Worm (Caenorhabditis elegans) whole organism, L4 larva: ENCODE data around the gene F52G3.5.
A peak's percentile ranks its signal among the peaks of the same experiment; 100 is the strongest.

Experiments used
- F37D6.2 ChIP-seq: sonication (generic microtip); optimal IDR thresholded peaks from 2 replicates; lab custom pipeline; 2016; ENCODE audit warnings: mild to moderate bottlenecking, missing genetic modification characterization, missing compliant biosample characterization
- T26A8.4 ChIP-seq: fragments of 200-800 bp; sonication (Bioruptor generic); IDR thresholded peaks from 2 replicates; pipeline ENCODE4 v1.3.6; 2022; ENCODE audit warnings: missing genetic modification characterization, missing compliant biosample characterization
- Y48G9A.11 ChIP-seq: fragments of 200-800 bp; sonication (Bioruptor generic); IDR thresholded peaks from 2 replicates; pipeline ENCODE4 v1.3.6; 2022; ENCODE audit warnings: missing genetic modification reagents, missing genetic modification characterization, missing compliant biosample characterization
- ZK337.2 ChIP-seq: fragments of 200-800 bp; sonication (Bioruptor generic); IDR thresholded peaks from 2 replicates; pipeline ENCODE4 v1.3.6; 2022; ENCODE audit warnings: missing genetic modification reagents, missing genetic modification characterization, missing compliant biosample characterization
- aha-1 ChIP-seq: fragments of 150-350 bp; peaks from one replicate; lab custom pipeline; 2014; ENCODE audit warnings: missing biosample characterization, missing genetic modification characterization
- aly-2 ChIP-seq: sonication (generic microtip); optimal IDR thresholded peaks from 2 replicates; lab custom pipeline; 2018; ENCODE audit warnings: missing biosample characterization, missing genetic modification characterization
- ama-1 ChIP-seq: fragments of 150-350 bp; optimal IDR thresholded peaks from 2 replicates; lab custom pipeline; 2014; ENCODE audit warnings: inconsistent platforms, mixed read lengths
- ceh-82 ChIP-seq: sonication (generic microtip); optimal IDR thresholded peaks from 2 replicates; lab custom pipeline; 2017; ENCODE audit warnings: missing biosample characterization, missing genetic modification characterization
- ces-1 ChIP-seq: fragments of 150-350 bp; sonication (generic microtip); optimal IDR thresholded peaks from 4 replicates; lab custom pipeline; 2014; ENCODE audit warnings: missing biosample characterization, missing genetic modification reagents, missing genetic modification characterization
- ctbp-1 ChIP-seq: fragments of 200-800 bp; sonication (Bioruptor generic); IDR thresholded peaks from 2 replicates; pipeline ENCODE4 v1.3.6; 2022; ENCODE audit warnings: missing genetic modification reagents, missing genetic modification characterization, missing compliant biosample characterization
- daf-16 ChIP-seq, 3 experiments: sonication (generic microtip); optimal IDR thresholded peaks; 2 replicates each; lab custom pipeline; 2016 to 2017; ENCODE audit warnings: missing genetic modification characterization in 3 of 3, missing genetic modification reagents in 3 of 3, mild to moderate bottlenecking in 2 of 3, missing compliant biosample characterization in 2 of 3, missing biosample characterization in 1 of 3, moderate library complexity in 1 of 3
- daf-19 ChIP-seq: fragments of 200-800 bp; sonication (Bioruptor generic); conservative IDR thresholded peaks from 2 replicates; pipeline ENCODE4 v1.3.6; 2022; ENCODE audit warnings: missing genetic modification characterization, missing compliant biosample characterization
- dmd-8 ChIP-seq: fragments of 200-800 bp; sonication (Bioruptor generic); IDR thresholded peaks from 2 replicates; pipeline ENCODE4 v1.3.6; 2022; ENCODE audit warnings: missing genetic modification characterization, missing compliant biosample characterization
- dmd-9 ChIP-seq: fragments of 200-800 bp; sonication (Bioruptor generic); IDR thresholded peaks from 2 replicates; pipeline ENCODE4 v1.3.6; 2022; ENCODE audit warnings: missing genetic modification reagents, missing genetic modification characterization, missing compliant biosample characterization
- dve-1 ChIP-seq: sonication (generic microtip); optimal IDR thresholded peaks from 2 replicates; lab custom pipeline; 2017; ENCODE audit warnings: antibody characterized with exemption, mild to moderate bottlenecking, missing genetic modification characterization, missing compliant biosample characterization; ENCODE audit not compliant: insufficient read depth
- egl-43 ChIP-seq: fragments of 200-800 bp; sonication (Bioruptor generic); IDR thresholded peaks from 2 replicates; pipeline ENCODE4 v1.3.6; 2022; ENCODE audit warnings: missing genetic modification reagents, missing genetic modification characterization, missing compliant biosample characterization
- hif-1 ChIP-seq, 2 experiments: sonication (generic microtip); optimal IDR thresholded peaks; 2 replicates each; lab custom pipeline; 2016 to 2017; ENCODE audit warnings: missing compliant biosample characterization in 2 of 2, missing genetic modification characterization in 2 of 2, missing genetic modification reagents in 2 of 2, missing genotype in 2 of 2, mild to moderate bottlenecking in 1 of 2
- hlh-30 ChIP-seq: sonication (generic microtip); optimal IDR thresholded peaks from 2 replicates; lab custom pipeline; 2017; ENCODE audit warnings: antibody characterized with exemption, mild to moderate bottlenecking, missing genetic modification characterization, missing compliant biosample characterization; ENCODE audit not compliant: insufficient read depth
- hmg-1.1 ChIP-seq: fragments of 200-800 bp; sonication (Bioruptor generic); IDR thresholded peaks from 2 replicates; pipeline ENCODE4 v1.3.6; 2022; ENCODE audit warnings: missing genetic modification reagents, missing genetic modification characterization, missing compliant biosample characterization
- lin-13 ChIP-seq: fragments of 150-350 bp; optimal IDR thresholded peaks from 2 replicates; lab custom pipeline; 2014; ENCODE audit warnings: missing biosample characterization, missing genetic modification reagents, missing genetic modification characterization
- lin-39 ChIP-seq: fragments of 150-350 bp; optimal IDR thresholded peaks from 2 replicates; lab custom pipeline; 2014; ENCODE audit warnings: missing biosample characterization, missing genetic modification reagents, missing genetic modification characterization
- lsy-2 ChIP-seq, 2 experiments: fragments of 150-350 bp in 1 of 2; sonication (generic microtip) in 1 of 2; optimal IDR thresholded peaks; 2 replicates each; lab custom pipeline; 2014 to 2017; ENCODE audit warnings: missing biosample characterization in 2 of 2, missing genetic modification characterization in 2 of 2
- madf-5 ChIP-seq, 2 experiments: fragments of 200-800 bp; sonication (Bioruptor generic); IDR thresholded peaks; 2 replicates each; pipeline ENCODE4 v1.3.6; 2022; ENCODE audit warnings: missing compliant biosample characterization in 2 of 2, missing genetic modification characterization in 2 of 2
- mdt-29 ChIP-seq: fragments of 200-800 bp; sonication (Bioruptor generic); IDR thresholded peaks from 2 replicates; pipeline ENCODE4 v1.3.6; 2022; ENCODE audit warnings: missing genetic modification reagents, missing genetic modification characterization, missing compliant biosample characterization
- mep-1 ChIP-seq: fragments of 150-350 bp; sonication (generic microtip); optimal IDR thresholded peaks from 3 replicates; lab custom pipeline; 2014; ENCODE audit warnings: missing biosample characterization, missing genetic modification characterization
- mes-2 ChIP-seq: sonication (generic microtip); optimal IDR thresholded peaks from 2 replicates; lab custom pipeline; 2016; ENCODE audit warnings: missing genotype, mild to moderate bottlenecking, missing genetic modification characterization, missing compliant biosample characterization; ENCODE audit not compliant: poor library complexity, severe bottlenecking
- mxl-3 ChIP-seq: fragments of 200-800 bp; sonication (Bioruptor generic); optimal IDR thresholded peaks from 2 replicates; lab custom pipeline; 2018; ENCODE audit warnings: mild to moderate bottlenecking, missing genetic modification characterization, missing compliant biosample characterization
- nhr-11 ChIP-seq: fragments of 150-350 bp; optimal IDR thresholded peaks from 2 replicates; lab custom pipeline; 2014; ENCODE audit warnings: missing biosample characterization, missing genetic modification characterization
- nhr-41 ChIP-seq: fragments of 200-800 bp; sonication (Bioruptor generic); IDR thresholded peaks from 2 replicates; pipeline ENCODE4 v1.3.6; 2022; ENCODE audit warnings: missing genetic modification reagents, missing genetic modification characterization, missing compliant biosample characterization
- nhr-76 ChIP-seq: fragments of 150-350 bp; optimal IDR thresholded peaks from 2 replicates; lab custom pipeline; 2014; ENCODE audit warnings: missing biosample characterization, missing genetic modification characterization
- snpc-4 ChIP-seq: fragments of 150-350 bp; optimal IDR thresholded peaks from 2 replicates; lab custom pipeline; 2014; ENCODE audit warnings: missing biosample characterization, missing genetic modification characterization
- unc-62 ChIP-seq, 3 experiments: fragments of 150-350 bp in 1 of 3; sonication (generic microtip); optimal IDR thresholded peaks in 2 of 3; peaks in 1 of 3; 1 replicate in 1 of 3; 2 replicates in 2 of 3; lab custom pipeline; 2014 to 2017; ENCODE audit warnings: missing biosample characterization in 3 of 3, missing genetic modification characterization in 3 of 3, missing genetic modification reagents in 3 of 3, missing genotype in 1 of 3
- zfp-2 ChIP-seq: sonication (generic microtip); optimal IDR thresholded peaks from 2 replicates; lab custom pipeline; 2016; ENCODE audit warnings: mild to moderate bottlenecking, missing genetic modification characterization, missing compliant biosample characterization
- zfp-3 ChIP-seq: fragments of 200-800 bp; sonication (Bioruptor generic); conservative IDR thresholded peaks from 2 replicates; pipeline ENCODE4 v1.3.6; 2022; ENCODE audit warnings: missing genetic modification reagents, missing genetic modification characterization, missing compliant biosample characterization

F52G3.5 gene

DNA sequence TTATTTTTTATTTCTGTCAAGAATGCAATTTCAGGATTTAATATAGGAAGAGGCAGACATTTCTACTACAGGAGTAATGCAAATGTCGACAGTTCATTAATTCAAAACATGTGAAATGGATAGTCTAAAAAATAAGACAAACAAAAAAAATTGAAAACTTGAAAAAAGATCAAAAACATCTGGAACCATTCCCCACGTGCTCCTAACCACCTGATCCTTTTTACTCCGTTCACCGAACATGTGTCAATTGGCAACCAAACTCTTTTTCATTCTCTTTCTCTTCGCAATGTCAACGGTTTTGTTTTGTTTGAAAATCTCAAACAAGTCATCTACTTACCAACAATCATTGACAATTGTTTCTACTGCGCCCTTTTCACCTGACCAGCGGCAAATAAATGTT, 17.9 kb downstream of the F52G3.5 start:
- TF ChIP-seq ctbp-1 = no peak
- peak in 1 of 2 experiments; percentile 26 for TF ChIP-seq daf-16 (GFP tag; optimal IDR thresholded peaks at IDR 0.05; lab: Kevin White, UChicago)
- TF ChIP-seq daf-16 (tag; optimal IDR thresholded peaks at IDR 0.05; lab: Kevin White, UChicago) = no peak
- TF ChIP-seq Y48G9A.11 (GFP tag; lab: Robert Waterston, UW) = no peak
- TF ChIP-seq mep-1 = no peak

DNA sequence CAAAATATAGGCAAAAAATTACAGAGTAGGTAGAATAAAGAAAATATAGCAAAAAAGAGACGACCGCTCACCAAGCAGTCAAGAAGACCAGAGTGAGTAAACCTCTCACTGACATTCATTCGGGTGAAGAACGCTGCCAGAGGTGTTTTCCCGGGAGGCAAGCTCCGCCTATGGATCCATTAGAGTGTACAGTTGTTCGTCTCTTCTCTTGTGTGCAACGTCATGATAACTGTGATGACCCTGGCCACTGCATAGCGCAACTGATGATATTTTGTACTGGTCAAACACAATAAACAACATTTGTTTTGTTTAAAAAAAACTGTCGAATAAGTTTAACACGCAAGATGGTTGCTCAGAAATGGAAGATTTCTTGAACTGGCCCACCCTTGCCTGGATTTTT, 23.1 kb downstream of the F52G3.5 start, which contains the start of gene F52G3.8:
Gene F52G3.8, minus strand, starts transcription at position 101 of the 400 bp plus-strand sequence.
- TF ChIP-seq ceh-82 (tag; lab: Kevin White, UChicago) (no peak), T26A8.4 (GFP tag; lab: Robert Waterston, UW) (no peak), lin-13 (no peak), daf-19 (GFP tag; lab: Robert Waterston, UW) (no peak), hlh-30 (no peak), mxl-3 (no peak), ZK337.2 (GFP tag; lab: Robert Waterston, UW) (no peak), lsy-2 (tag; optimal IDR thresholded peaks at IDR 0.05; lab: Kevin White, UChicago) (no peak), nhr-76 (tag; lab: Kevin White, UChicago) (no peak), aly-2 (tag; lab: Kevin White, UChicago) (no peak), snpc-4 (tag; lab: Kevin White, UChicago) (no peak), zfp-2 (tag; lab: Kevin White, UChicago) (no peak)
- TF ChIP-seq, all 104 proteins: peak for 0

DNA sequence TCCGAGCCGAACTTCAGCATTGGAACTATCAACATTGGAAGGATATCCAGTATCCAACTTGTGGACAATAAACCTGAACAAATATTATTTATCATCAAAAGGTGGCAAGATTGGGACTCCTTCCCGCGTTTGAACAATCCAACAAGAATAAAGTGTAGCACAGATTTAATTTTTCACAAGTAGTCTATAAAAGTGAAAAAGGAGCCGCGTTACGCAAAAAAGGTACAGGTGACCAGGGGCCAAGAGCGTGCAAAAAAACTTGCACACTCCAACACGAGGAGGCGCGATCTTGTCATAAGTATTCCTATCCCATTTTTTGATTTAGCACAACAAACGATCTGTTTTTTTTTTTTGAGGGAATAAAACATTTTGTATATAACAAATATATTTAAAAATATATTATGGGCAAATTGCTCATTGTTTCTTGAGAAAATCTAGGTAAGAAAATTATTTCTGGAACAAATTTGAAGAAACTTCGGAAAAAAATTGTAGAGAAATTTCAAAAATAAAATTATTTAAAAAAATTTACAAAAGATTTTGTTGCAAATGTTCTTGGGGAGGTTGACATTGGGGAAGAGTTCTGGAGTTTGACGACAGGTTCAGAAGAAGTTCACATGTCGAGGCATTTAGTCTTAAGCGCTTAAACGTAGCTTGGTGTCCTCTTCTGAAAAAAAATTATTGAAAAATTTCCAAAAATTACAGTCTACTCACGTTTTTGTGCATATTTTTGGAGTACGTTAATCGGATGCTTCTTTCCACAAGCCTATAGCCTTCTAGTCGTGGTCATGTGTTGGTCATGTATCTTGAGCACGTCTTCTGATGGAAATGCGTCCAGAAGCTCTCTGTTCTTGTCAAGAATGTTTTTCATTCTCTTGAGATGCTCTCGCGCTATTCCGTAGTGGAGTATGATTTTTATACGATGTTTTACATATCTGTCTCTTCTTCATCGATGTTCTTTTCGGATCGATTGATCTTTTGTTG, 31.7 kb downstream of the F52G3.5 start:
- peak; percentile 69 for TF ChIP-seq T26A8.4 (GFP tag; lab: Robert Waterston, UW)
- peak in 1 of 2 experiments; percentile 37 for TF ChIP-seq hif-1 (tag; optimal IDR thresholded peaks at IDR 0.05; lab: Kevin White, UChicago)
- TF ChIP-seq dve-1 = no peak
- peak; percentile 31 for TF ChIP-seq aha-1 (tag; lab: Kevin White, UChicago)
- TF ChIP-seq nhr-11 = no peak
- no peak for TF ChIP-seq lin-13
- TF ChIP-seq zfp-3 (GFP tag; lab: Robert Waterston, UW) = peak; percentile 47; the same call in 1 of the 2 replicates
- 0 out of 2 replicates have a peak, but pooled peaks have one; percentile 30 for TF ChIP-seq mdt-29 (GFP tag; lab: Robert Waterston, UW)
- no peak for TF ChIP-seq nhr-41 (GFP tag; lab: Robert Waterston, UW)
- no peak for TF ChIP-seq ces-1
- TF ChIP-seq F37D6.2 (tag; lab: Kevin White, UChicago) = no peak
- TF ChIP-seq ama-1 (lab: Kevin White, UChicago) = peak; percentile 91
- TF ChIP-seq mes-2 (tag; lab: Kevin White, UChicago) = peak; percentile 7
- no peak for TF ChIP-seq aly-2 (tag; lab: Kevin White, UChicago)
- TF ChIP-seq ctbp-1 = 0 out of 2 replicates have a peak, but pooled peaks have one; percentile 24
- TF ChIP-seq dmd-8 (GFP tag; lab: Robert Waterston, UW) = 0 out of 2 replicates have a peak, but pooled peaks have one; percentile 26
- TF ChIP-seq hmg-1.1 = no peak
- TF ChIP-seq unc-62 (GFP tag; optimal IDR thresholded peaks at IDR 0.05 in 1 of 2; lab: Kevin White, UChicago) = peak in 1 of 2 experiments; percentile 56
- TF ChIP-seq unc-62 (tag; optimal IDR thresholded peaks at IDR 0.05; lab: Kevin White, UChicago) = no peak
- 0 out of 4 replicates have a peak, but pooled peaks of 1 of the 2 experiments have one; percentile 56 for TF ChIP-seq madf-5 (GFP tag; IDR thresholded peaks at IDR 0.05; lab: Robert Waterston, UW)
- TF ChIP-seq lin-39 (tag; lab: Kevin White, UChicago) = no peak
- TF ChIP-seq, all 104 proteins: peak for 11

DNA sequence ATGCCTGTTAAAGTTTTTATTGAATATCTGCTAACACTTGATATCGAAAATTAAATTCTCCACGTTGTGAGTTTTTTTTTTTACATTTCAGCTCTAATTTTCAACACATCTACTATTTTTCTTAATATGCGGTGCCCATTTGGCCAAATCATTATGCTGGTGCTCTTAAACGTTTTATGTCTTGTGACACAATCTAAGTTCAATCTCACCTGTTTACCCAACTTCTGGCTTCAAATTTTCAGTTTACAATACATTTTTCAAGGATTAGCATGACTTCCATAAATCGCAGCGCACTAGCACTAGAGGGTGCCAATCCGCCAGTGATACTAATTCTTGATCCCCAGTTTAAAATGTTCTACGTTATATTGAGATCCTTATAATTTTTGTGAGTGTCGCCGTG, 33.6 kb downstream of the F52G3.5 start:
- TF ChIP-seq egl-43 (no peak), dmd-9 (GFP tag; lab: Robert Waterston, UW) (no peak), unc-62 (GFP tag; optimal IDR thresholded peaks at IDR 0.05 in 1 of 2; lab: Kevin White, UChicago) (peak in 1 of 2 experiments; percentile 92), unc-62 (tag; optimal IDR thresholded peaks at IDR 0.05; lab: Kevin White, UChicago) (no peak)
